Fruit fly (Drosophila melanogaster) whole organism, embryonic: ENCODE measurements around the gene Acp63F.

Experiments used
- Awh ChIP-seq: fragments of 200-800 bp; sonication (Bioruptor generic); IDR thresholded peaks from 2 replicates; pipeline ENCODE4, ENCODE4 v1.3.6; 2022; ENCODE audit warnings: missing biosample characterization, missing genetic modification characterization
- Bdp1 ChIP-seq: fragments of 200-800 bp; sonication (Bioruptor generic); optimal IDR thresholded peaks from 3 replicates; lab custom pipeline; 2016; ENCODE audit warnings: missing biosample characterization, missing genetic modification characterization
- Blimp-1 ChIP-seq: fragments of 200-800 bp; sonication (Bioruptor generic); optimal IDR thresholded peaks from 3 replicates; lab custom pipeline; 2018; ENCODE audit warnings: missing biosample characterization, missing genetic modification characterization, mild to moderate bottlenecking, moderate library complexity, missing genetic modification reagents
- CG10543 ChIP-seq: fragments of 200-800 bp; sonication (Bioruptor generic); optimal IDR thresholded peaks from 3 replicates; lab custom pipeline; 2017; ENCODE audit warnings: missing biosample characterization, mild to moderate bottlenecking, missing genetic modification characterization, moderate library complexity
- CG11085 ChIP-seq: fragments of 200-800 bp; sonication (Bioruptor generic); IDR thresholded peaks from 2 replicates; pipeline ENCODE4 v1.3.6; 2022; ENCODE audit warnings: missing biosample characterization, missing genetic modification characterization
- CG11560 ChIP-seq: fragments of 200-800 bp; sonication (Bioruptor generic); IDR thresholded peaks from 3 replicates; pipeline ENCODE4 v1.3.6; 2022; ENCODE audit warnings: missing biosample characterization, missing genetic modification characterization
- CG11723 ChIP-seq: fragments of 200-800 bp; sonication (Bioruptor generic); optimal IDR thresholded peaks from 2 replicates; lab custom pipeline; 2017; ENCODE audit warnings: missing biosample characterization, mild to moderate bottlenecking, missing genetic modification characterization
- CG13894 ChIP-seq: fragments of 200-800 bp; sonication (Bioruptor generic); optimal IDR thresholded peaks from 3 replicates; lab custom pipeline; 2018; ENCODE audit warnings: missing biosample characterization, mild to moderate bottlenecking, missing genetic modification characterization, moderate library complexity
- CG14014 ChIP-seq: fragments of 200-800 bp; sonication (Bioruptor generic); IDR thresholded peaks from 2 replicates; pipeline ENCODE4 v1.3.6; 2022; ENCODE audit warnings: missing biosample characterization, missing genetic modification characterization
- CG17912 ChIP-seq: fragments of 200-800 bp; sonication (Bioruptor generic); optimal IDR thresholded peaks from 2 replicates; lab custom pipeline; 2018; ENCODE audit warnings: missing biosample characterization, mild to moderate bottlenecking, missing genetic modification characterization
- CG18619 ChIP-seq: fragments of 200-800 bp; sonication (Bioruptor generic); optimal IDR thresholded peaks from 3 replicates; lab custom pipeline; 2017; ENCODE audit warnings: missing biosample characterization, mild to moderate bottlenecking, missing genetic modification characterization
- CG32772 ChIP-seq: fragments of 200-800 bp; sonication (Bioruptor generic); IDR thresholded peaks from 2 replicates; pipeline ENCODE4 v1.3.6; 2022; ENCODE audit warnings: missing biosample characterization, missing genetic modification characterization
- CG3847 ChIP-seq: fragments of 200-800 bp; sonication (Bioruptor generic); IDR thresholded peaks from 2 replicates; pipeline ENCODE4 v1.3.6; 2022; ENCODE audit warnings: missing biosample characterization, missing genetic modification characterization
- CG3995 ChIP-seq: fragments of 200-800 bp; sonication (Bioruptor generic); optimal IDR thresholded peaks from 3 replicates; lab custom pipeline; 2016; ENCODE audit warnings: missing biosample characterization, missing genetic modification characterization
- CG4360 ChIP-seq: fragments of 200-800 bp; sonication (Bioruptor generic); IDR thresholded peaks from 2 replicates; pipeline ENCODE4 v1.3.6; 2022; ENCODE audit warnings: missing biosample characterization, missing genetic modification characterization
- CG4424 ChIP-seq: fragments of 200-800 bp; sonication (Bioruptor generic); optimal IDR thresholded peaks from 3 replicates; lab custom pipeline; 2016; ENCODE audit warnings: missing biosample characterization, missing genetic modification characterization
- CG4820 ChIP-seq: fragments of 200-800 bp; sonication (Bioruptor generic); optimal IDR thresholded peaks from 3 replicates; lab custom pipeline; 2016; ENCODE audit warnings: missing biosample characterization, missing genetic modification characterization
- CG5953 ChIP-seq: fragments of 200-800 bp; sonication (Bioruptor generic); IDR thresholded peaks from 2 replicates; pipeline ENCODE4 v1.3.6; 2022; ENCODE audit warnings: missing biosample characterization, missing genetic modification characterization
- CG6791 ChIP-seq: fragments of 200-800 bp; sonication (Bioruptor generic); IDR thresholded peaks from 3 replicates; pipeline ENCODE4 v1.3.6; 2022; ENCODE audit warnings: missing biosample characterization, missing genetic modification characterization; ENCODE audit not compliant: partially characterized antibody
- CG7987 ChIP-seq: fragments of 200-800 bp; sonication (Bioruptor generic); optimal IDR thresholded peaks from 2 replicates; lab custom pipeline; 2018; ENCODE audit warnings: missing biosample characterization, mild to moderate bottlenecking, missing genetic modification characterization, moderate library complexity
- CG8359 ChIP-seq: fragments of 200-800 bp; sonication (Bioruptor generic); optimal IDR thresholded peaks from 2 replicates; lab custom pipeline; 2017; ENCODE audit warnings: missing biosample characterization, mild to moderate bottlenecking, missing genetic modification characterization, borderline replicate concordance
- CG9215 ChIP-seq: fragments of 200-800 bp; sonication (Bioruptor generic); IDR thresholded peaks from 2 replicates; pipeline ENCODE4 v1.3.6; 2022; ENCODE audit warnings: missing biosample characterization, missing genetic modification characterization
- CG9876 ChIP-seq: fragments of 200-800 bp; sonication (Bioruptor generic); optimal IDR thresholded peaks from 2 replicates; lab custom pipeline; 2016; ENCODE audit warnings: missing biosample characterization, missing genetic modification characterization
- Dbx ChIP-seq: fragments of 200-800 bp; sonication (Bioruptor generic); IDR thresholded peaks from 3 replicates; pipeline ENCODE4 v1.3.6; 2022; ENCODE audit warnings: missing biosample characterization, missing genetic modification characterization
- E2f2 ChIP-seq: fragments of 200-800 bp; sonication (Bioruptor generic); IDR thresholded peaks from 2 replicates; pipeline ENCODE4 v1.3.6; 2022; ENCODE audit warnings: missing biosample characterization, missing genetic modification characterization
- HLH3B ChIP-seq: fragments of 200-800 bp; sonication (Bioruptor generic); IDR thresholded peaks from 2 replicates; pipeline ENCODE4 v1.3.6; 2022; ENCODE audit warnings: missing biosample characterization, missing genetic modification characterization
- HmgZ ChIP-seq: fragments of 200-800 bp; sonication (Bioruptor generic); optimal IDR thresholded peaks from 2 replicates; lab custom pipeline; 2018; ENCODE audit warnings: missing biosample characterization, mild to moderate bottlenecking, missing genetic modification characterization
- Hr78 ChIP-seq, 2 experiments: fragments of 200-800 bp in 1 of 2; fragments of >200 bp in 1 of 2; sonication (Bioruptor generic) in 1 of 2; optimal IDR thresholded peaks; 2 replicates each; lab custom pipeline; 2017 to 2019; ENCODE audit warnings: missing biosample characterization in 2 of 2, missing genetic modification characterization in 2 of 2, mild to moderate bottlenecking in 1 of 2, moderate library complexity in 1 of 2
- Max ChIP-seq: fragments of 200-800 bp; sonication (Bioruptor generic); optimal IDR thresholded peaks from 2 replicates; lab custom pipeline; 2016; ENCODE audit warnings: missing biosample characterization, mild to moderate bottlenecking, missing genetic modification characterization
- NFAT ChIP-seq: fragments of 200-800 bp; sonication (Bioruptor generic); IDR thresholded peaks from 2 replicates; pipeline ENCODE4 v1.3.6; 2022; ENCODE audit warnings: missing biosample characterization, missing genetic modification characterization
- Ptx1 ChIP-seq: fragments of 200-800 bp; sonication (Bioruptor generic); IDR thresholded peaks from 2 replicates; pipeline ENCODE4 v1.3.6; 2022; ENCODE audit warnings: missing biosample characterization, missing genetic modification characterization
- Ravus ChIP-seq: fragments of 200-800 bp; sonication (Bioruptor generic); IDR thresholded peaks from 2 replicates; pipeline ENCODE4 v1.3.6; 2022; ENCODE audit warnings: missing biosample characterization, missing genetic modification characterization
- Rfx ChIP-seq: fragments of 200-800 bp; sonication (Bioruptor generic); IDR thresholded peaks from 2 replicates; pipeline ENCODE4 v1.3.6; 2022; ENCODE audit warnings: missing biosample characterization, missing genetic modification characterization
- Rx ChIP-seq: fragments of 200-800 bp; sonication (Bioruptor generic); IDR thresholded peaks from 2 replicates; pipeline ENCODE4 v1.3.6; 2022; ENCODE audit warnings: missing biosample characterization, missing genetic modification characterization
- Sry-δ ChIP-seq: fragments of 200-800 bp; sonication (Bioruptor generic); optimal IDR thresholded peaks from 2 replicates; lab custom pipeline; 2016; ENCODE audit warnings: missing biosample characterization, missing genetic modification characterization
- bab2 ChIP-seq: fragments of 200-800 bp; sonication (Bioruptor generic); optimal IDR thresholded peaks from 2 replicates; lab custom pipeline; 2016; ENCODE audit warnings: missing biosample characterization, missing genetic modification characterization
- bbx ChIP-seq: fragments of 200-800 bp; sonication (Bioruptor generic); IDR thresholded peaks from 2 replicates; pipeline ENCODE4 v1.3.6; 2022; ENCODE audit warnings: missing biosample characterization, missing genetic modification characterization; ENCODE audit not compliant: partially characterized antibody
- bcd ChIP-seq: fragments of 200-800 bp; sonication (Bioruptor generic); optimal IDR thresholded peaks from 2 replicates; lab custom pipeline; 2017; ENCODE audit warnings: missing biosample characterization, mild to moderate bottlenecking, missing genetic modification characterization
- cas ChIP-seq: fragments of 200-800 bp; sonication (Bioruptor generic); IDR thresholded peaks from 2 replicates; pipeline ENCODE4 v1.3.6; 2022; ENCODE audit warnings: missing biosample characterization, missing genetic modification characterization
- dati ChIP-seq: fragments of 200-800 bp; sonication (Bioruptor generic); IDR thresholded peaks from 2 replicates; pipeline ENCODE4 v1.3.6; 2022; ENCODE audit warnings: missing biosample characterization, missing genetic modification characterization
- fu2 ChIP-seq: fragments of 200-800 bp; sonication (Bioruptor generic); optimal IDR thresholded peaks from 2 replicates; lab custom pipeline; 2016; ENCODE audit warnings: missing biosample characterization, missing genetic modification characterization
- gcm2 ChIP-seq: fragments of 200-800 bp; sonication (Bioruptor generic); optimal IDR thresholded peaks from 2 replicates; lab custom pipeline; 2016; ENCODE audit warnings: missing biosample characterization, missing genetic modification characterization
- h ChIP-seq: fragments of >200 bp; optimal IDR thresholded peaks from 2 replicates; lab custom pipeline; 2017
- inv ChIP-seq: fragments of 200-800 bp; sonication (Bioruptor generic); IDR thresholded peaks from 2 replicates; pipeline ENCODE4 v1.3.6; 2022; ENCODE audit warnings: missing biosample characterization, missing genetic modification characterization; ENCODE audit not compliant: partially characterized antibody
- kay ChIP-seq: fragments of 200-800 bp; sonication (Bioruptor generic); optimal IDR thresholded peaks from 2 replicates; lab custom pipeline; 2016; ENCODE audit warnings: missing biosample characterization, missing genetic modification characterization
- lov ChIP-seq, 2 experiments: fragments of 200-800 bp in 1 of 2; fragments of >200 bp in 1 of 2; sonication (Bioruptor generic) in 1 of 2; IDR thresholded peaks in 1 of 2; optimal IDR thresholded peaks in 1 of 2; 2 replicates in 1 of 2; 3 replicates in 1 of 2; pipeline versions ENCODE4 v1.3.6 to Lab custom; 2017 to 2022; ENCODE audit warnings: missing biosample characterization in 1 of 2, missing genetic modification characterization in 1 of 2
- onecut ChIP-seq: fragments of 200-800 bp; sonication (Bioruptor generic); IDR thresholded peaks from 2 replicates; pipeline ENCODE4 v1.3.6; 2022; ENCODE audit warnings: missing biosample characterization, missing genetic modification characterization
- rib ChIP-seq: fragments of 200-800 bp; sonication (Bioruptor generic); IDR thresholded peaks from 2 replicates; pipeline ENCODE4 v1.3.6; 2022; ENCODE audit warnings: missing biosample characterization, missing genetic modification characterization
- tap ChIP-seq: fragments of 200-800 bp; optimal IDR thresholded peaks from 3 replicates; lab custom pipeline; 2019; ENCODE audit warnings: missing biosample characterization, mild to moderate bottlenecking, missing genetic modification characterization, moderate library complexity

The Acp63F gene

DNA sequence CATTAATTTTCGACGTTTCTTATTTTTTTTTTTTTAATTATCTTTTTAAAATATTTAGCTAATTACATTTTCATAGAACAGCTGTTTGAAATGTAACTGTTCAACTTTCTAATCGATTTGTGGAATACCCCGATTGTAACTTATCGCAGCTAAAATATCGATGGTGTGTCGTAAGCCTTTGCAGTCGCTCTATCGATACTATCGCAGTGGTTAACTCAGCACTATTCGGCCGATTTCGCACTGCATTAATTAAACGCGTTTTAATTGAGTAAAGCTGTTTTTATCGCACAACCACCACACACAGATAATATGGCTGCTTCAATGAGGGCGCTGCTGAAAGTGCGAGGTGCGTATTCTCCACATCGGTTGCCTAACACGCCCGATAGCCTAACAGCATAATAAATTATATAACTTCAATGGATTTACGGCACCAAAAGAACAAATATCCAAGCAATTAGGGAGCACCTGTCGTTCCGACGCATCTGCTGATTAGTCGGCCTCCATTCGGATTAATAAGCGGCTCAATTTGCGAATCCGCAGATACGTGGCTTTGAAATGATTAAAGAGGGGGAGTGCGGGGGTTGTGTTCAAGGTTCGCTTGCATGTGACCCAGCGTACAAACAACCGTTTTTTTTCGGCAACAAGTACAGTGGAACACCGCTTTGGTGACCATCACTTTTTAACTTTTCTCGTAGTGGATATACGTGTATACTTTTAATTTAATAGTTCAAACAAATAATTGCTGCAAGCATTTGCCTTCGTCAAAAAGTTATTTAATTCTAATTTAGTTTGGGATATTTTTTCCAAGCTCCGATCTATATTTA lies 1.9 kb downstream of the Acp63F start, which contains the start of gene Scsalpha1 (continued):
- TF ChIP-seq NFAT (GFP tag; lab: Robert Waterston, UW) (0 out of 2 replicates have a peak, but pooled peaks have one; percentile 37), rib (GFP tag; lab: Robert Waterston, UW) (no peak; the same call in 1 of the 2 replicates), h (lab: Kevin White, UChicago) (no peak), CG9876 (no peak), bbx (GFP tag; lab: Robert Waterston, UW) (peak; percentile 100), Sry-δ (GFP tag; lab: Kevin White, UChicago) (peak; percentile 97), lov (optimal IDR thresholded peaks at IDR 0.05; lab: Kevin White, UChicago) (no peak), lov (GFP tag; IDR thresholded peaks at IDR 0.05; lab: Robert Waterston, UW) (no peak), gcm2 (GFP tag; lab: Kevin White, UChicago) (peak; percentile 21), Dbx (GFP tag; lab: Robert Waterston, UW) (peak; percentile 74; the same call in 2 of the 3 replicates), CG17912 (no peak), kay (no peak), CG6791 (GFP tag; lab: Robert Waterston, UW) (peak; percentile 100), Ptx1 (GFP tag; lab: Robert Waterston, UW) (peak; percentile 30; the same call in 1 of the 2 replicates), CG4424 (no peak), CG13894 (tag; lab: Kevin White, UChicago) (peak; percentile 47), inv (GFP tag; lab: Robert Waterston, UW) (peak; percentile 99), CG18619 (GFP tag; lab: Kevin White, UChicago) (peak; percentile 3), E2f2 (GFP tag; lab: Robert Waterston, UW) (peak; percentile 58), CG11085 (GFP tag; lab: Robert Waterston, UW) (no peak), CG14014 (GFP tag; lab: Robert Waterston, UW) (peak; percentile 57; the same call in 1 of the 2 replicates), bcd (GFP tag; lab: Kevin White, UChicago) (no peak), CG5953 (GFP tag; lab: Robert Waterston, UW) (no peak), CG32772 (GFP tag; lab: Robert Waterston, UW) (peak; percentile 37; the same call in 1 of the 2 replicates), CG8359 (no peak), Rfx (GFP tag; lab: Robert Waterston, UW) (peak; percentile 61), CG4360 (GFP tag; lab: Robert Waterston, UW) (no peak), Max (GFP tag; lab: Kevin White, UChicago) (no peak), HLH3B (GFP tag; lab: Robert Waterston, UW) (peak; percentile 54; the same call in 1 of the 2 replicates), Rx (GFP tag; lab: Robert Waterston, UW) (no peak), Bdp1 (GFP tag; lab: Kevin White, UChicago) (no peak), CG3847 (GFP tag; lab: Robert Waterston, UW) (peak; percentile 73), CG11723 (no peak), CG4820 (GFP tag; lab: Kevin White, UChicago) (no peak), CG3995 (GFP tag; lab: Kevin White, UChicago) (peak; percentile 63), bab2 (GFP tag; lab: Kevin White, UChicago) (peak; percentile 15), dati (GFP tag; lab: Robert Waterston, UW) (no peak), onecut (GFP tag; lab: Robert Waterston, UW) (peak; percentile 56), fu2 (GFP tag; lab: Kevin White, UChicago) (peak; percentile 6), CG10543 (GFP tag; lab: Kevin White, UChicago) (no peak), Hr78 (GFP tag; optimal IDR thresholded peaks at IDR 0.05; lab: Kevin White, UChicago) (peak in 1 of 2 experiments; percentile 83), tap (tag; lab: Kevin White, UChicago) (no peak), Awh (GFP tag; lab: Robert Waterston, UW) (peak; percentile 53; the same call in 1 of the 2 replicates), CG11560 (tag; lab: Robert Waterston, UW) (peak; percentile 69; the same call in 1 of the 3 replicates), HmgZ (tag; lab: Kevin White, UChicago) (peak; percentile 63), cas (GFP tag; lab: Robert Waterston, UW) (no peak), CG9215 (no peak), Ravus (no peak), CG7987 (GFP tag; lab: Kevin White, UChicago) (peak; percentile 3), Blimp-1 (GFP tag; lab: Kevin White, UChicago) (peak; percentile 9)
